Fruit fly (Drosophila melanogaster) whole organism, embryonic: ENCODE data around the gene Fit2.
A peak's percentile ranks its signal among the peaks of the same experiment; 100 is the strongest.

ENCODE experiments used
- BtbVII ChIP-seq: fragments of 200-800 bp; sonication (Bioruptor generic); optimal IDR thresholded peaks from 3 replicates; lab custom pipeline; 2017; ENCODE audit warnings: missing biosample characterization, mild to moderate bottlenecking, missing genetic modification characterization
- CG10147 ChIP-seq: fragments of 200-800 bp; sonication (Bioruptor generic); optimal IDR thresholded peaks from 2 replicates; lab custom pipeline; 2019; ENCODE audit warnings: missing biosample characterization, mild to moderate bottlenecking, missing genetic modification characterization, moderate library complexity
- CG1024 ChIP-seq: fragments of 200-800 bp; sonication (Bioruptor generic); IDR thresholded peaks from 2 replicates; pipeline ENCODE4 v1.3.6; 2022; ENCODE audit warnings: missing biosample characterization, missing genetic modification characterization
- CG10321 ChIP-seq: fragments of 200-800 bp; sonication (Bioruptor generic); IDR thresholded peaks from 2 replicates; pipeline ENCODE4 v1.3.6; 2022; ENCODE audit warnings: missing biosample characterization, missing genetic modification characterization
- CG10431 ChIP-seq: fragments of 200-800 bp; sonication (Bioruptor generic); optimal IDR thresholded peaks from 3 replicates; lab custom pipeline; 2018; ENCODE audit warnings: missing biosample characterization, mild to moderate bottlenecking, missing genetic modification characterization
- CG11560 ChIP-seq: fragments of 200-800 bp; sonication (Bioruptor generic); IDR thresholded peaks from 3 replicates; pipeline ENCODE4 v1.3.6; 2022; ENCODE audit warnings: missing biosample characterization, missing genetic modification characterization
- CG12155 ChIP-seq: fragments of 200-800 bp; sonication (Bioruptor generic); optimal IDR thresholded peaks from 3 replicates; lab custom pipeline; 2016; ENCODE audit warnings: missing biosample characterization, missing genetic modification characterization
- CG12299 ChIP-seq: fragments of 200-800 bp; sonication (Bioruptor generic); optimal IDR thresholded peaks from 2 replicates; lab custom pipeline; 2018; ENCODE audit warnings: missing biosample characterization, mild to moderate bottlenecking, missing genetic modification characterization
- CG13894 ChIP-seq: fragments of 200-800 bp; sonication (Bioruptor generic); optimal IDR thresholded peaks from 3 replicates; lab custom pipeline; 2018; ENCODE audit warnings: missing biosample characterization, mild to moderate bottlenecking, missing genetic modification characterization, moderate library complexity
- CG15514 ChIP-seq: fragments of 200-800 bp; sonication (Bioruptor generic); optimal IDR thresholded peaks from 3 replicates; lab custom pipeline; 2017; ENCODE audit warnings: missing biosample characterization, missing genetic modification characterization, mild to moderate bottlenecking, moderate library complexity, missing genetic modification reagents
- CG17568 ChIP-seq: fragments of 200-800 bp; sonication (Bioruptor generic); optimal IDR thresholded peaks from 2 replicates; lab custom pipeline; 2018; ENCODE audit warnings: missing biosample characterization, mild to moderate bottlenecking, missing genetic modification characterization, moderate library complexity
- CG18599 ChIP-seq: fragments of 200-800 bp; sonication (Bioruptor generic); optimal IDR thresholded peaks from 3 replicates; lab custom pipeline; 2017; ENCODE audit warnings: missing biosample characterization, missing genetic modification characterization, mild to moderate bottlenecking, moderate library complexity, missing genetic modification reagents
- CG32767 ChIP-seq: fragments of 200-800 bp; sonication (Bioruptor generic); IDR thresholded peaks from 2 replicates; pipeline ENCODE4 v1.3.6; 2022; ENCODE audit warnings: missing biosample characterization, missing genetic modification characterization
- CG3838 ChIP-seq: fragments of 200-800 bp; sonication (Bioruptor generic); optimal IDR thresholded peaks from 3 replicates; lab custom pipeline; 2016; ENCODE audit warnings: missing biosample characterization, missing genetic modification characterization
- CG4282 ChIP-seq: fragments of 200-800 bp; sonication (Bioruptor generic); optimal IDR thresholded peaks from 2 replicates; lab custom pipeline; 2016; ENCODE audit warnings: missing biosample characterization, missing genetic modification characterization
- CG4360 ChIP-seq: fragments of 200-800 bp; sonication (Bioruptor generic); IDR thresholded peaks from 2 replicates; pipeline ENCODE4 v1.3.6; 2022; ENCODE audit warnings: missing biosample characterization, missing genetic modification characterization
- CG7556 ChIP-seq: fragments of 200-800 bp; sonication (Bioruptor generic); optimal IDR thresholded peaks from 2 replicates; lab custom pipeline; 2017; ENCODE audit warnings: missing biosample characterization, mild to moderate bottlenecking, missing genetic modification characterization
- CG7987 ChIP-seq: fragments of 200-800 bp; sonication (Bioruptor generic); optimal IDR thresholded peaks from 2 replicates; lab custom pipeline; 2018; ENCODE audit warnings: missing biosample characterization, mild to moderate bottlenecking, missing genetic modification characterization, moderate library complexity
- D ChIP-seq, 2 experiments: fragments of 200-800 bp in 1 of 2; fragments of >200 bp in 1 of 2; sonication (Bioruptor generic) in 1 of 2; optimal IDR thresholded peaks; 2 replicates in 1 of 2; 3 replicates in 1 of 2; lab custom pipeline; 2017; ENCODE audit warnings: mild to moderate bottlenecking in 1 of 2, missing biosample characterization in 1 of 2, missing genetic modification characterization in 1 of 2, missing genetic modification reagents in 1 of 2
- HLH4C ChIP-seq: fragments of 200-800 bp; sonication (Bioruptor generic); IDR thresholded peaks from 3 replicates; pipeline ENCODE4 v1.3.6; 2022; ENCODE audit warnings: missing biosample characterization, missing genetic modification characterization; ENCODE audit not compliant: partially characterized antibody
- Mrtf ChIP-seq: fragments of 200-800 bp; sonication (Bioruptor generic); IDR thresholded peaks from 3 replicates; pipeline ENCODE4 v1.3.6; 2022; ENCODE audit warnings: missing biosample characterization, missing genetic modification characterization
- NK7.1 ChIP-seq: fragments of 200-800 bp; sonication (Bioruptor generic); optimal IDR thresholded peaks from 3 replicates; lab custom pipeline; 2016; ENCODE audit warnings: missing biosample characterization, missing genetic modification characterization
- Opbp ChIP-seq: fragments of 200-800 bp; sonication (Bioruptor generic); IDR thresholded peaks from 3 replicates; pipeline ENCODE4 v1.3.6; 2022; ENCODE audit warnings: missing biosample characterization, missing genetic modification characterization; ENCODE audit not compliant: partially characterized antibody
- Optix ChIP-seq: fragments of 200-800 bp; sonication (Bioruptor generic); IDR thresholded peaks from 3 replicates; pipeline ENCODE4 v1.3.6; 2022; ENCODE audit warnings: missing biosample characterization, missing genetic modification characterization
- Xrp1 ChIP-seq: fragments of 200-800 bp; sonication (Bioruptor generic); IDR thresholded peaks from 2 replicates; pipeline ENCODE4 v1.3.6; 2022; ENCODE audit warnings: missing biosample characterization, missing genetic modification characterization
- cas ChIP-seq: fragments of 200-800 bp; sonication (Bioruptor generic); IDR thresholded peaks from 2 replicates; pipeline ENCODE4 v1.3.6; 2022; ENCODE audit warnings: missing biosample characterization, missing genetic modification characterization
- chm ChIP-seq: fragments of 200-800 bp; sonication (Bioruptor generic); IDR thresholded peaks from 2 replicates; pipeline ENCODE4 v1.3.6; 2022; ENCODE audit warnings: missing biosample characterization, missing genetic modification characterization
- dimm ChIP-seq: fragments of 200-800 bp; sonication (Bioruptor generic); IDR thresholded peaks from 2 replicates; pipeline ENCODE4 v1.3.6; 2022; ENCODE audit warnings: missing biosample characterization, missing genetic modification characterization
- disco-r ChIP-seq: fragments of 200-800 bp; sonication (Bioruptor generic); optimal IDR thresholded peaks from 2 replicates; lab custom pipeline; 2016; ENCODE audit warnings: missing biosample characterization, missing genetic modification characterization
- dysf ChIP-seq: fragments of 200-800 bp; sonication (Bioruptor generic); IDR thresholded peaks from 3 replicates; pipeline ENCODE4 v1.3.6; 2022; ENCODE audit warnings: missing biosample characterization, missing genetic modification characterization
- fd64A ChIP-seq: fragments of 200-800 bp; sonication (Bioruptor generic); optimal IDR thresholded peaks from 3 replicates; lab custom pipeline; 2018; ENCODE audit warnings: missing biosample characterization, mild to moderate bottlenecking, missing genetic modification characterization
- gcm ChIP-seq: fragments of 200-800 bp; sonication (Bioruptor generic); optimal IDR thresholded peaks from 2 replicates; lab custom pipeline; 2019; ENCODE audit warnings: missing biosample characterization, mild to moderate bottlenecking, missing genetic modification characterization, moderate library complexity
- gem ChIP-seq: fragments of 200-800 bp; sonication (Bioruptor generic); optimal IDR thresholded peaks from 2 replicates; lab custom pipeline; 2019; ENCODE audit warnings: missing biosample characterization, mild to moderate bottlenecking, missing genetic modification characterization, moderate library complexity
- grau ChIP-seq: fragments of 200-800 bp; optimal IDR thresholded peaks from 3 replicates; lab custom pipeline; 2019; ENCODE audit warnings: missing biosample characterization, mild to moderate bottlenecking, missing genetic modification characterization, moderate library complexity
- hb ChIP-seq: fragments of 200-800 bp; sonication (Bioruptor generic); IDR thresholded peaks from 3 replicates; pipeline ENCODE4 v1.3.6; 2022; ENCODE audit warnings: missing biosample characterization, missing genetic modification characterization; ENCODE audit not compliant: partially characterized antibody
- kah ChIP-seq: fragments of 200-800 bp; sonication (Bioruptor generic); optimal IDR thresholded peaks from 2 replicates; lab custom pipeline; 2018; ENCODE audit warnings: missing biosample characterization, mild to moderate bottlenecking, missing genetic modification characterization
- ken ChIP-seq: fragments of 200-800 bp; sonication (Bioruptor generic); IDR thresholded peaks from 3 replicates; pipeline ENCODE4 v1.3.6; 2022; ENCODE audit warnings: missing biosample characterization, missing genetic modification characterization
- mirr ChIP-seq: fragments of 200-800 bp; sonication (Bioruptor generic); optimal IDR thresholded peaks from 3 replicates; lab custom pipeline; 2018; ENCODE audit warnings: missing biosample characterization, mild to moderate bottlenecking, missing genetic modification characterization
- odd ChIP-seq: fragments of 200-800 bp; sonication (Bioruptor generic); optimal IDR thresholded peaks from 2 replicates; lab custom pipeline; 2017; ENCODE audit warnings: missing biosample characterization, mild to moderate bottlenecking, missing genetic modification characterization
- schlank ChIP-seq: fragments of 200-800 bp; sonication (Bioruptor generic); optimal IDR thresholded peaks from 2 replicates; lab custom pipeline; 2018; ENCODE audit warnings: missing biosample characterization, mild to moderate bottlenecking, missing genetic modification characterization
- shn ChIP-seq: fragments of 200-800 bp; sonication (Bioruptor generic); optimal IDR thresholded peaks from 3 replicates; lab custom pipeline; 2016; ENCODE audit warnings: missing biosample characterization, missing genetic modification characterization
- sr ChIP-seq: fragments of 200-800 bp; sonication (Bioruptor generic); IDR thresholded peaks from 3 replicates; pipeline ENCODE4 v1.3.6; 2022; ENCODE audit warnings: missing biosample characterization, missing genetic modification characterization
- tup ChIP-seq: fragments of 200-800 bp; sonication (Bioruptor generic); optimal IDR thresholded peaks from 2 replicates; lab custom pipeline; 2016; ENCODE audit warnings: missing biosample characterization, mild to moderate bottlenecking, missing genetic modification characterization, moderate library complexity
- tx ChIP-seq: fragments of 200-800 bp; sonication (Bioruptor generic); optimal IDR thresholded peaks from 2 replicates; lab custom pipeline; 2016; ENCODE audit warnings: missing biosample characterization, missing genetic modification characterization
- vvl ChIP-seq: fragments of 200-800 bp; sonication (Bioruptor generic); IDR thresholded peaks from 2 replicates; pipeline ENCODE4 v1.3.6; 2022; ENCODE audit warnings: missing biosample characterization, missing genetic modification characterization
- wek ChIP-seq: fragments of 200-800 bp; sonication (Bioruptor generic); optimal IDR thresholded peaks from 3 replicates; lab custom pipeline; 2018; ENCODE audit warnings: missing biosample characterization, mild to moderate bottlenecking, missing genetic modification characterization, moderate library complexity
- z ChIP-seq: fragments of 200-800 bp; sonication (Bioruptor generic); IDR thresholded peaks from 3 replicates; pipeline ENCODE4 v1.3.6; 2022; ENCODE audit warnings: missing biosample characterization, missing genetic modification characterization
- zfh2 ChIP-seq: fragments of 200-800 bp; sonication (Bioruptor generic); optimal IDR thresholded peaks from 2 replicates; lab custom pipeline; 2016; ENCODE audit warnings: missing biosample characterization, missing genetic modification characterization

Fit2 gene

dm6 chr3L:17003251-17004171, 20.6 kb upstream of the Fit2 start (continued):
- TF ChIP-seq schlank (tag; lab: Kevin White, UChicago) (peak; percentile 7), CG17568 (GFP tag; lab: Kevin White, UChicago) (peak; percentile 42), CG10321 (no peak), grau (peak; percentile 14), CG18599 (GFP tag; lab: Kevin White, UChicago) (peak; percentile 12), hb (GFP tag; lab: Robert Waterston, UW) (no peak), gem (peak; percentile 16), gcm (no peak), CG7987 (peak; percentile 48), odd (GFP tag; lab: Kevin White, UChicago) (no peak), chm (GFP tag; lab: Robert Waterston, UW) (0 out of 2 replicates have a peak, but pooled peaks have one; percentile 19), CG4360 (GFP tag; lab: Robert Waterston, UW) (no peak), Optix (GFP tag; lab: Robert Waterston, UW) (no peak), Opbp (GFP tag; lab: Robert Waterston, UW) (no peak), CG12155 (GFP tag; lab: Kevin White, UChicago) (no peak), CG10431 (GFP tag; lab: Kevin White, UChicago) (no peak), disco-r (GFP tag; lab: Kevin White, UChicago) (no peak), shn (GFP tag; lab: Kevin White, UChicago) (no peak), Mrtf (GFP tag; lab: Robert Waterston, UW) (0 out of 3 replicates have a peak, but pooled peaks have one; percentile 26), dimm (GFP tag; lab: Robert Waterston, UW) (no peak), CG12299 (tag; lab: Kevin White, UChicago) (peak; percentile 11), CG11560 (tag; lab: Robert Waterston, UW) (no peak), HLH4C (GFP tag; lab: Robert Waterston, UW) (no peak), zfh2 (GFP tag; lab: Kevin White, UChicago) (no peak), dysf (GFP tag; lab: Robert Waterston, UW) (no peak), CG10147 (peak; percentile 42), D (optimal IDR thresholded peaks at IDR 0.05; lab: Kevin White, UChicago) (no peak), D (GFP tag; optimal IDR thresholded peaks at IDR 0.05; lab: Kevin White, UChicago) (no peak), kah (GFP tag; lab: Kevin White, UChicago) (no peak), CG13894 (peak; percentile 77), Xrp1 (GFP tag; lab: Robert Waterston, UW) (peak; percentile 28), mirr (GFP tag; lab: Kevin White, UChicago) (peak; percentile 84), CG15514 (GFP tag; lab: Kevin White, UChicago) (peak; percentile 18), cas (GFP tag; lab: Robert Waterston, UW) (no peak), wek (GFP tag; lab: Kevin White, UChicago) (no peak), BtbVII (GFP tag; lab: Kevin White, UChicago) (peak; percentile 57), tup (no peak), sr (peak; percentile 59; the same call in 1 of the 3 replicates), tx (no peak), vvl (GFP tag; lab: Robert Waterston, UW) (peak; percentile 46; the same call in 1 of the 2 replicates), CG32767 (GFP tag; lab: Robert Waterston, UW) (no peak), CG4282 (no peak), fd64A (GFP tag; lab: Kevin White, UChicago) (peak; percentile 28), ken (GFP tag; lab: Robert Waterston, UW) (no peak), NK7.1 (GFP tag; lab: Kevin White, UChicago) (no peak), CG3838 (no peak), CG7556 (GFP tag; lab: Kevin White, UChicago) (no peak), z (0 out of 3 replicates have a peak, but pooled peaks have one; percentile 33), CG1024 (GFP tag; lab: Robert Waterston, UW) (no peak)
